Worm (Caenorhabditis elegans) whole organism, L2 larva: Measurements from ENCODE around the gene etc-1.

Experiments
- aly-2 ChIP-seq: fragments of 150-350 bp; optimal IDR thresholded peaks from 2 replicates; lab custom pipeline; 2014; ENCODE audit warnings: missing biosample characterization, missing genetic modification characterization
- blmp-1 ChIP-seq: sonication (generic microtip); optimal IDR thresholded peaks from 2 replicates; lab custom pipeline; 2017; ENCODE audit warnings: missing genetic modification characterization, mild to moderate bottlenecking, missing compliant biosample characterization, antibody characterized with exemption, moderate library complexity; ENCODE audit not compliant: insufficient read depth
- ceh-16 ChIP-seq: fragments of 150-350 bp; optimal IDR thresholded peaks from 2 replicates; lab custom pipeline; 2014; ENCODE audit warnings: missing biosample characterization, missing genetic modification characterization
- egl-27 ChIP-seq: sonication (generic microtip); optimal IDR thresholded peaks from 3 replicates; lab custom pipeline; 2017; ENCODE audit warnings: missing biosample characterization, missing genetic modification reagents, missing genetic modification characterization
- lsy-2 ChIP-seq, 2 experiments: fragments of 150-350 bp in 1 of 2; sonication (generic microtip) in 1 of 2; optimal IDR thresholded peaks; 2 replicates each; lab custom pipeline; 2014 to 2017; ENCODE audit warnings: missing biosample characterization in 2 of 2, missing genetic modification characterization in 2 of 2
- nhr-77 ChIP-seq: fragments of 150-350 bp; optimal IDR thresholded peaks from 2 replicates; lab custom pipeline; 2014; ENCODE audit warnings: missing biosample characterization, missing genetic modification characterization
- sma-3 ChIP-seq: sonication (generic microtip); optimal IDR thresholded peaks from 2 replicates; lab custom pipeline; 2016; ENCODE audit warnings: missing genetic modification reagents, missing genetic modification characterization, missing compliant biosample characterization
- snpc-4 ChIP-seq: fragments of 150-350 bp; optimal IDR thresholded peaks from 2 replicates; lab custom pipeline; 2014; ENCODE audit warnings: missing biosample characterization, missing genetic modification characterization
- ztf-4 ChIP-seq: fragments of 150-350 bp; optimal IDR thresholded peaks from 2 replicates; lab custom pipeline; 2014; ENCODE audit warnings: missing biosample characterization, missing genetic modification characterization

DNA sequence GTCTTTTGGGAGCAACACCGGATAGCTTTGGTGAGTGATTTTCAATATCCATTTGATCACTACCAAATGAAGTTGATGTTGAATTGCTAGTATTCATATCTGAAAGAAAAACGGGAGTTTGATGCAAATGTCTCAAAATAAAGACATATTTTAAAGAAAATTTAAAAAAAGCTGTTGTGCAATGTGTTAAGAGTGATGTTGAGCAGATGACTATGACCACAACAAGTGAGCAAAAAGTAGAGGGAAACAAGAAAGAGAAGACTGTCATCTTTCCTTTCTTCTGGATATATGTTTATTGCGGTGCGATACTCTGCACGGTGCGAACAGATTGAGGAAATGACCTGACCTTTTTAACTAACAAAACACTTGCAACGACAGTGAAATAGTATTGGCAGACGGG lies 41.2 kb upstream of the etc-1 start, which contains the start of gene T22C8.4:
- TF ChIP-seq sma-3 (GFP tag; lab: Kevin White, UChicago) = no peak
- no peak for TF ChIP-seq egl-27 (tag; lab: Kevin White, UChicago)
- no peak for TF ChIP-seq lsy-2 (tag; optimal IDR thresholded peaks at IDR 0.05; lab: Kevin White, UChicago)
- TF ChIP-seq nhr-77 = no peak
- TF ChIP-seq snpc-4 (tag; lab: Kevin White, UChicago) = no peak
- TF ChIP-seq aly-2 (tag; lab: Kevin White, UChicago) = no peak
- TF ChIP-seq blmp-1 (tag; lab: Kevin White, UChicago) = no peak
- TF ChIP-seq ztf-4 (tag; lab: Kevin White, UChicago) = no peak
- TF ChIP-seq ceh-16 = no peak
